Worm (Caenorhabditis elegans) whole organism, L1 larva: Measurements from ENCODE around the gene C32D5.8.

Source experiments
- F16B12.6 ChIP-seq: fragments of 150-350 bp; optimal IDR thresholded peaks from 2 replicates; lab custom pipeline; 2014; ENCODE audit warnings: missing biosample characterization, missing genetic modification characterization
- aha-1 ChIP-seq: fragments of 150-350 bp; optimal IDR thresholded peaks from 2 replicates; lab custom pipeline; 2014; ENCODE audit warnings: missing biosample characterization, missing genetic modification characterization
- alr-1 ChIP-seq: fragments of 200-800 bp; sonication (Bioruptor generic); optimal IDR thresholded peaks from 2 replicates; lab custom pipeline; 2018; ENCODE audit warnings: borderline replicate concordance, mild to moderate bottlenecking, missing genetic modification characterization, missing compliant biosample characterization
- ama-1 ChIP-seq: fragments of 150-350 bp; optimal IDR thresholded peaks from 2 replicates; lab custom pipeline; 2014
- blmp-1 ChIP-seq: fragments of 150-350 bp; optimal IDR thresholded peaks from 2 replicates; lab custom pipeline; 2014; ENCODE audit warnings: missing biosample characterization, missing genetic modification characterization
- ceh-63 ChIP-seq: fragments of 200-800 bp; sonication (Bioruptor generic); optimal IDR thresholded peaks from 2 replicates; lab custom pipeline; 2018; ENCODE audit warnings: mild to moderate bottlenecking, missing genetic modification characterization, missing compliant biosample characterization
- ceh-8 ChIP-seq: fragments of 200-800 bp; sonication (Bioruptor generic); optimal IDR thresholded peaks from 2 replicates; lab custom pipeline; 2018; ENCODE audit warnings: mild to moderate bottlenecking, missing genetic modification characterization, moderate library complexity, missing compliant biosample characterization
- ceh-82 ChIP-seq, 3 experiments: fragments of 150-350 bp in 1 of 3; sonication (generic microtip) in 2 of 3; optimal IDR thresholded peaks; 2 replicates each; lab custom pipeline; 2014 to 2017; ENCODE audit warnings: missing biosample characterization in 3 of 3, missing genetic modification characterization in 3 of 3
- ces-1 ChIP-seq: fragments of 150-350 bp; optimal IDR thresholded peaks from 2 replicates; lab custom pipeline; 2014; ENCODE audit warnings: missing biosample characterization, missing genetic modification reagents, missing genetic modification characterization
- efl-1 ChIP-seq, 4 experiments: fragments of 150-350 bp; optimal IDR thresholded peaks in 3 of 4; peaks in 1 of 4; 1 replicate in 1 of 4; 2 replicates in 3 of 4; lab custom pipeline; 2014; ENCODE audit warnings: missing biosample characterization in 2 of 4, missing genetic modification characterization in 2 of 4, missing genetic modification reagents in 2 of 4
- egl-13 ChIP-seq: sonication (generic microtip); optimal IDR thresholded peaks from 2 replicates; lab custom pipeline; 2016; ENCODE audit warnings: missing genotype, missing genetic modification reagents, missing genetic modification characterization, missing compliant biosample characterization
- egl-27 ChIP-seq, 2 experiments: fragments of 150-350 bp in 1 of 2; sonication (generic microtip); optimal IDR thresholded peaks; 3 replicates each; lab custom pipeline; 2017 to 2018; ENCODE audit warnings: missing biosample characterization in 2 of 2, missing genetic modification characterization in 2 of 2, missing genetic modification reagents in 2 of 2
- elt-2 ChIP-seq: sonication (generic microtip); optimal IDR thresholded peaks from 2 replicates; lab custom pipeline; 2016; ENCODE audit warnings: missing genetic modification characterization, mild to moderate bottlenecking, inconsistent platforms, missing compliant biosample characterization, missing genetic modification reagents
- elt-3 ChIP-seq, 6 experiments: fragments of 150-350 bp in 1 of 6; sonication (generic microtip); optimal IDR thresholded peaks; 2 replicates each; lab custom pipeline; 2017 to 2018; ENCODE audit warnings: missing biosample characterization in 6 of 6, missing genetic modification characterization in 6 of 6, inconsistent platforms in 1 of 6
- ets-5 ChIP-seq: fragments of 200-800 bp; sonication (Bioruptor generic); IDR thresholded peaks from 2 replicates; pipeline ENCODE4 v1.3.6; 2022; ENCODE audit warnings: missing genetic modification characterization, missing compliant biosample characterization
- fkh-10 ChIP-seq: sonication (generic microtip); optimal IDR thresholded peaks from 2 replicates; lab custom pipeline; 2017; ENCODE audit warnings: missing biosample characterization, missing genetic modification reagents, missing genetic modification characterization
- fkh-8 ChIP-seq: sonication (generic microtip); optimal IDR thresholded peaks from 2 replicates; lab custom pipeline; 2016; ENCODE audit warnings: mild to moderate bottlenecking, missing genetic modification characterization, missing compliant biosample characterization
- fos-1 ChIP-seq: fragments of 150-350 bp; optimal IDR thresholded peaks from 2 replicates; lab custom pipeline; 2014; ENCODE audit warnings: missing biosample characterization, missing genetic modification characterization
- hlh-17 ChIP-seq: fragments of 200-800 bp; sonication (Bioruptor generic); optimal IDR thresholded peaks from 2 replicates; lab custom pipeline; 2018; ENCODE audit warnings: missing genetic modification characterization, mild to moderate bottlenecking, missing compliant biosample characterization, moderate library complexity, borderline replicate concordance
- hlh-4 ChIP-seq: sonication (generic microtip); optimal IDR thresholded peaks from 2 replicates; lab custom pipeline; 2016; ENCODE audit warnings: mild to moderate bottlenecking, missing genetic modification characterization, missing compliant biosample characterization
- isw-1 ChIP-seq: fragments of 200-800 bp; sonication (Bioruptor generic); IDR thresholded peaks from 2 replicates; pipeline ENCODE4 v1.3.6; 2022; ENCODE audit warnings: missing genetic modification characterization, missing compliant biosample characterization
- jun-1 ChIP-seq: fragments of 150-350 bp; optimal IDR thresholded peaks from 2 replicates; lab custom pipeline; 2014; ENCODE audit warnings: missing biosample characterization, missing genetic modification reagents, missing genetic modification characterization
- lin-13 ChIP-seq: fragments of 150-350 bp; optimal IDR thresholded peaks from 2 replicates; lab custom pipeline; 2014; ENCODE audit warnings: missing biosample characterization, missing genetic modification reagents, missing genetic modification characterization
- lin-14 ChIP-seq: fragments of 200-800 bp; sonication (Bioruptor generic); optimal IDR thresholded peaks from 2 replicates; lab custom pipeline; 2018; ENCODE audit warnings: mild to moderate bottlenecking, missing genetic modification characterization, moderate library complexity, missing compliant biosample characterization
- lin-15B ChIP-seq: fragments of 150-350 bp; sonication (generic microtip); optimal IDR thresholded peaks from 3 replicates; lab custom pipeline; 2014; ENCODE audit warnings: missing biosample characterization, missing genetic modification characterization
- lin-35 ChIP-seq, 2 experiments: fragments of 150-350 bp; optimal IDR thresholded peaks; 2 replicates each; lab custom pipeline; 2014; ENCODE audit warnings: missing biosample characterization in 2 of 2, missing genetic modification characterization in 2 of 2, missing genetic modification reagents in 2 of 2
- lin-39 ChIP-seq: fragments of 150-350 bp; optimal IDR thresholded peaks from 2 replicates; lab custom pipeline; 2014; ENCODE audit warnings: missing biosample characterization, missing genetic modification reagents, missing genetic modification characterization
- mab-9 ChIP-seq: fragments of 200-800 bp; sonication (Bioruptor generic); IDR thresholded peaks from 2 replicates; pipeline ENCODE4 v1.3.6; 2022; ENCODE audit warnings: missing genetic modification reagents, missing genetic modification characterization, missing compliant biosample characterization
- nhr-12 ChIP-seq: sonication (generic microtip); optimal IDR thresholded peaks from 2 replicates; lab custom pipeline; 2017; ENCODE audit warnings: missing biosample characterization, missing genetic modification characterization
- nhr-20 ChIP-seq: sonication (generic microtip); optimal IDR thresholded peaks from 2 replicates; lab custom pipeline; 2016; ENCODE audit warnings: mild to moderate bottlenecking, missing genetic modification characterization, missing compliant biosample characterization
- nhr-71 ChIP-seq: sonication (generic microtip); optimal IDR thresholded peaks from 2 replicates; lab custom pipeline; 2016; ENCODE audit warnings: mild to moderate bottlenecking, missing genetic modification characterization, moderate library complexity, missing compliant biosample characterization
- nhr-77 ChIP-seq: fragments of 150-350 bp; optimal IDR thresholded peaks from 2 replicates; lab custom pipeline; 2014; ENCODE audit warnings: missing biosample characterization, missing genetic modification characterization
- nhr-85 ChIP-seq: sonication (generic microtip); peaks from one replicate; lab custom pipeline; 2016; ENCODE audit warnings: missing genetic modification characterization, inconsistent platforms, missing compliant biosample characterization
- nhr-90 ChIP-seq: sonication (generic microtip); optimal IDR thresholded peaks from 2 replicates; lab custom pipeline; 2016; ENCODE audit warnings: mild to moderate bottlenecking, missing genetic modification characterization, missing compliant biosample characterization; ENCODE audit not compliant: poor library complexity
- pqm-1 ChIP-seq: sonication (generic microtip); optimal IDR thresholded peaks from 3 replicates; lab custom pipeline; 2017; ENCODE audit warnings: missing biosample characterization, missing genetic modification characterization
- snu-23 ChIP-seq: sonication (generic microtip); optimal IDR thresholded peaks from 2 replicates; lab custom pipeline; 2016; ENCODE audit warnings: missing genetic modification characterization, missing compliant biosample characterization
- sptf-1 ChIP-seq: fragments of 150-350 bp; optimal IDR thresholded peaks from 2 replicates; lab custom pipeline; 2014; ENCODE audit warnings: missing biosample characterization, missing genetic modification characterization
- tbx-2 ChIP-seq: sonication (generic microtip); optimal IDR thresholded peaks from 2 replicates; lab custom pipeline; 2016; ENCODE audit warnings: missing genetic modification characterization, missing compliant biosample characterization
- tlp-1 ChIP-seq: fragments of 150-350 bp; optimal IDR thresholded peaks from 2 replicates; lab custom pipeline; 2014; ENCODE audit warnings: missing biosample characterization, missing genetic modification characterization
- unc-130 ChIP-seq: fragments of 150-350 bp; optimal IDR thresholded peaks from 2 replicates; lab custom pipeline; 2017; ENCODE audit warnings: missing biosample characterization, missing genetic modification characterization, inconsistent platforms
- unc-30 ChIP-seq: sonication (generic microtip); optimal IDR thresholded peaks from 2 replicates; lab custom pipeline; 2017; ENCODE audit warnings: missing biosample characterization, missing genetic modification characterization
- unc-86 ChIP-seq: sonication (generic microtip); optimal IDR thresholded peaks from 2 replicates; lab custom pipeline; 2016; ENCODE audit warnings: missing genetic modification characterization, missing compliant biosample characterization
- unc-98 ChIP-seq: fragments of 200-800 bp; sonication (Bioruptor generic); IDR thresholded peaks from 2 replicates; pipeline ENCODE4 v1.3.6; 2022; ENCODE audit warnings: missing genetic modification characterization, missing compliant biosample characterization
- zip-4 ChIP-seq: fragments of 200-800 bp; sonication (Bioruptor generic); optimal IDR thresholded peaks from 2 replicates; lab custom pipeline; 2018; ENCODE audit warnings: mild to moderate bottlenecking, missing genetic modification characterization, moderate library complexity, missing compliant biosample characterization

C32D5.8 gene

DNA sequence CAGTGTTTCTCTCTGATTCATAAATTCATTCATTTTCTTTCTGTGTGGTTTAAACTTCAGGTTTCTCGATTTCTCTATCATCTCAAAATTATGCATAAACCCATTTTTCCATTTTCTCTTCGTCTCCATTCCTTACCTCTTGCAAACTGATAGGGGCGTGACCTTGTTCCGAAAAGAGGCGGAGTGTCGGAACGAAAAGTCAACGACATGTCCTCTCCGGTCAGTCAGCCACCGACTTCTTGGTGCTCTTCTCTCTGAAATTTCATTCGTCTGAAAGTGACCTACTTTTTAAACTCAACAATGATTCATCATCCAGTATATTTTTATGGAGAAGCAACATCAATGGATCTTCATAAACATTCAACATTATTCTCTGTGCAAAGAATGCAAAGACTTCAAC, 35.1 kb upstream of the C32D5.8 start, which contains the start of gene F58F12.12:
TSS of gene F58F12.12 (plus strand) at position 301 of the 400 bp plus-strand sequence.
- no peak for TF ChIP-seq hlh-17
- TF ChIP-seq blmp-1 (tag; lab: Kevin White, UChicago): peak; percentile 5
- TF ChIP-seq sptf-1 (tag; lab: Kevin White, UChicago): no peak
- no peak for TF ChIP-seq ceh-82 (tag; optimal IDR thresholded peaks at IDR 0.05; lab: Kevin White, UChicago)
- no peak for TF ChIP-seq nhr-77 (tag; lab: Kevin White, UChicago)
- no peak for TF ChIP-seq egl-27 (tag; optimal IDR thresholded peaks at IDR 0.05; lab: Kevin White, UChicago)

DNA sequence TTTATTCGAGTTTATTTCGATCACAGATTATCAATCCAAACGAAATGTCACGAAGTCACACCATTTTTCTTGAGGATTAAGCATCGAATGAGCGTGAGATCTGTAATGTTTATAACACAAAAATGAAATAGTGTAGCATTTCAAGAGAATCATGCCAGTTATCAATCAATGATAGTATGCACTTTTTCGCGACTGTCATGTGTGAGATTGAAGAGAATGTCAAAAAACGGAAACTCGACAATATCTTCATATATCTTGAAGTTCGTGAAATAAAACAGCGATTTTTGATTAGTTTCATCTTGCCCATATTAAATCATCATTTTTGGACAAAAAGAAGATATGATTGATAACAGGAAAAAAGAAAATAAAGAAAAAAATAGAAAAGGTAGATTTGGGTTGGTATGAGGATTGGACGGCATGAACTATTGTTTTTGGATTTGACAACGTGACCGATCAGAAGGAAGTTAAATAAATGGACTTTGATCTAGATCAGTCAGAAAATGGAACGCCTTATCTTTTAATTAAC, 33.3 kb upstream of the C32D5.8 start:
- TF ChIP-seq elt-3 (tag; optimal IDR thresholded peaks at IDR 0.05; lab: Kevin White, UChicago): peak in 4 of 6 experiments; percentile 22 to 62 (median 44)
- peak; percentile 54 for TF ChIP-seq nhr-71 (tag; lab: Kevin White, UChicago)
- TF ChIP-seq blmp-1 (tag; lab: Kevin White, UChicago): peak; percentile 73
- peak; percentile 27 for TF ChIP-seq snu-23 (GFP tag; lab: Kevin White, UChicago)
- TF ChIP-seq nhr-77 (tag; lab: Kevin White, UChicago): no peak
- TF ChIP-seq unc-130: no peak
- no peak for TF ChIP-seq lin-39 (tag; lab: Kevin White, UChicago)
- TF ChIP-seq mab-9 (GFP tag; lab: Robert Waterston, UW): no peak
- TF ChIP-seq nhr-20 (tag; lab: Kevin White, UChicago): peak; percentile 36
- peak; percentile 5 for TF ChIP-seq tbx-2 (tag; lab: Kevin White, UChicago)
- peak; percentile 75 for TF ChIP-seq nhr-85 (tag; lab: Kevin White, UChicago)

DNA sequence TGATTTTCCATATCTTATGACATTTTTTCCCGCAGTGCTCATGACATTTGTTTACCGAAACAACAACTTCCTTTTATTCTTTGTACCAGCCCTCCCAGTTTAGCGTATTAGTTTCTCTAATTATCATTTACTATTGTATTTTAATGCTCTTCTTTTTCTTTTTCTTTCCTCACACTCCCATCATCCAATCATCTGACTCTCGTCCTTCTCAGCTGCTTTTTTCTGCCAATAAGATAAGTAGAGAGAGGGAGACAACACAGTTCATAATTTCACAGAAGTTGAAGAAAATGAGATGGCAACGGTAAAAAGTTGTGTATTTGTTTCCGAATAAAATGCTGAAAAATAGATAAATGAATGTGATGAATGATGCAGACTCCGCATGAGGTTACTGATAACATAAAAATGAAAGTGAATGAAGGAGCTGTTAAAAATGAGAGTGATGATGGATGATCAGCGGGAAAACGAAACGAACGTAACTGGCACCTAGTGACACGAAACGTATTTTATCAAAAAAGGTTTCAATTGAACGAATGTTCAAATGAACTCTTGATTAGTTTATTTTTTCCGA, 31.7 kb upstream of the C32D5.8 start:
- TF ChIP-seq fkh-8 (tag; lab: Kevin White, UChicago): no peak
- TF ChIP-seq elt-2 (tag; lab: Kevin White, UChicago): peak; percentile 52
- TF ChIP-seq ceh-82 (tag; optimal IDR thresholded peaks at IDR 0.05; lab: Kevin White, UChicago): no peak
- TF ChIP-seq lin-39 (tag; lab: Kevin White, UChicago): no peak
- peak; percentile 33 for TF ChIP-seq blmp-1 (tag; lab: Kevin White, UChicago)
- TF ChIP-seq lin-15B: no peak
- peak in 1 of 2 experiments; percentile 56 for TF ChIP-seq lin-35 (GFP tag; optimal IDR thresholded peaks at IDR 0.05; lab: Kevin White, UChicago)
- TF ChIP-seq nhr-90 (tag; lab: Kevin White, UChicago): no peak
- TF ChIP-seq isw-1 (GFP tag; lab: Robert Waterston, UW): no peak
- no peak for TF ChIP-seq efl-1 (optimal IDR thresholded peaks at IDR 0.05; lab: Kevin White, UChicago)
- peak in 1 of 2 experiments; percentile 29 for TF ChIP-seq efl-1 (GFP tag; optimal IDR thresholded peaks at IDR 0.05 in 1 of 2; lab: Kevin White, UChicago)
- no peak for TF ChIP-seq egl-13 (tag; lab: Kevin White, UChicago)
- TF ChIP-seq unc-30: no peak
- peak; percentile 0 for TF ChIP-seq nhr-20 (tag; lab: Kevin White, UChicago)
- TF ChIP-seq ets-5: no peak
- no peak for TF ChIP-seq unc-98 (GFP tag; lab: Robert Waterston, UW)
- no peak for TF ChIP-seq pqm-1
- peak; percentile 13 for TF ChIP-seq lin-14 (GFP tag; lab: Kevin White, UChicago)
- no peak for TF ChIP-seq ceh-63 (GFP tag; lab: Kevin White, UChicago)
- TF ChIP-seq hlh-4: no peak
- no peak for TF ChIP-seq unc-86 (tag; lab: Kevin White, UChicago)
- TF ChIP-seq lin-13 (GFP tag; lab: Kevin White, UChicago): no peak
- TF ChIP-seq elt-3 (tag; optimal IDR thresholded peaks at IDR 0.05; lab: Kevin White, UChicago): no peak
- TF ChIP-seq nhr-71 (tag; lab: Kevin White, UChicago): no peak
- TF ChIP-seq jun-1: no peak

DNA sequence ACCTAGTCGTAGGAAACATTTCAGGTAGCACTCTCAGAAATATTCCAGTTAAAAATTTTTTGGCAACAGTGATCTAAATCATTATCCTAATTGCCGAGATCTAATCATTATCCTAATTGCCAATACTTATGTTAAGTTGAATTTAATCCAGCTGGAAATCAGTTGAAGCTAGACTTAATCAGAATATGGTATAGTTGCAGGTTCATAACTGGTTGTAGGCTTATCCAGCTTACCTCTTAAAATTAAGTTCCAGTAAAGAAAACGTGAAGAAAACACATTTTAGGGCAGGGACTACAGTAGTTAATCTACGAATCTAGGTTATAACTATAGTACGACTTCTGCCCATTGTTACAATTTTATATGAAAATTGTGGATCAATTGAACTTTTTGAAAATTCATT, 30.9 kb upstream of the C32D5.8 start:
- TF ChIP-seq unc-130 (no peak), unc-86 (tag; lab: Kevin White, UChicago) (no peak), F16B12.6 (tag; lab: Kevin White, UChicago) (no peak), fkh-10 (no peak), tlp-1 (tag; lab: Kevin White, UChicago) (no peak), ces-1 (GFP tag; lab: Kevin White, UChicago) (no peak), fkh-8 (tag; lab: Kevin White, UChicago) (no peak), nhr-77 (tag; lab: Kevin White, UChicago) (no peak), elt-3 (tag; optimal IDR thresholded peaks at IDR 0.05; lab: Kevin White, UChicago) (no peak), ama-1 (no peak), aha-1 (tag; lab: Kevin White, UChicago) (no peak), fos-1 (tag; lab: Kevin White, UChicago) (no peak), nhr-85 (tag; lab: Kevin White, UChicago) (no peak), ceh-8 (GFP tag; lab: Kevin White, UChicago) (no peak), nhr-12 (tag; lab: Kevin White, UChicago) (no peak), jun-1 (no peak), alr-1 (no peak), zip-4 (GFP tag; lab: Kevin White, UChicago) (no peak), isw-1 (GFP tag; lab: Robert Waterston, UW) (no peak)
- TF ChIP-seq, all 84 proteins: peak for 0
